Fruit fly (Drosophila melanogaster): ENCODE data around the gene Ubr3.

Ubr3 gene

DNA sequence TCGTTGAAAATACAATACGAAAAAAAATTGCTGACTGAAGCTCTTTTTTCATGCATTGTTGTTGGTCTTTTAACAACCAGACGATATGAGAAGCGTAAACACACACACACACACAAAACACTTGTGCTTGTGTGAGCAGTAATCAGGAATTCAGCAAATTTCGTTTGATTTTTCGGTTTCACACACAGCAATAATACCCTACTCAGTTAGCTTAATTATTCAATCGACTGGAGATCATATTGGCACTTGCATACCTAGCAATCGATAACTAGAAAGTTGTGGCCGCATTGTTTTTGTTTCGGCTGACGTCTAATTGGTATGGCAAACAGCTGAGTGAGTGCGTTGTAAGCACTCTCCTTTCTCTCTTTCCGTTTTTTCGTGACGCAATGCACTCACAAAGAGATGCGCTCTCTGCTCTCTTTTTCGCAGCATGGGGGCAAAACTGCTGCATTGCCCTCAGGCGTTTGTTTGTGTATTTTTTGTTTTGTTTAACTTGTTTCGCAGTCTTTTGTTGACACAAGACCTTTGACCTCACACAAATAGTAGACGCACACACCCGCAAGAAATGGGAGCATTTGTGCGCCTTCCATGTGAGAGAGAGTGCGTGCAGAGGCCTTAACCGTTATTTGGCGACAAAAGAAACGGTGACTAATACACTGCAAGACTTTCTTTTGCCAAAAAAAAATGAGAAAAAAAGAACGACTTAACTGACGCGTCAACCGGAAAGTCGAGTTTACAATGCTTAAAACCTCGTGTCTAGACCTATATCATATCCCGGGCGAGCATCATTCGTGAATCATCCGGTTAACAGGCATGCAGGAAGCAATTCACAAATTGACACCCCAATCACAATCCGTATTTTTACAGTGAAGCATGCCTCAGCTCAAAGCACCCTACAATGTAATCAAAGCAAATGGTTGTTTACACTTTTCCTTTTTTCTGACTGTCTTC lies 9.4 kb downstream of the Ubr3 start (continued):
- TF ChIP-seq CG7786 (GFP tag; optimal IDR thresholded peaks at IDR 0.05): peak; percentile 22
- TF ChIP-seq BtbVII (GFP tag; optimal IDR thresholded peaks at IDR 0.05): no peak
- peak; percentile 8 for TF ChIP-seq dmrt11E (tag; optimal IDR thresholded peaks at IDR 0.05)
- TF ChIP-seq GATAe (GFP tag; conservative IDR thresholded peaks at IDR 0.05): no peak
- peak in 1 of 2 experiments; percentile 54 for TF ChIP-seq crp (GFP tag; optimal IDR thresholded peaks at IDR 0.05)
- TF ChIP-seq phol (tag; optimal IDR thresholded peaks at IDR 0.05): peak; percentile 26
- peak; percentile 27 for TF ChIP-seq Hmr (GFP tag; optimal IDR thresholded peaks at IDR 0.05)
- TF ChIP-seq CG34422 (GFP tag; IDR thresholded peaks at IDR 0.05): no peak
- TF ChIP-seq Gug (GFP tag; IDR thresholded peaks at IDR 0.05): no peak
- TF ChIP-seq seq (GFP tag; IDR thresholded peaks at IDR 0.05): no peak
- TF ChIP-seq ara (GFP tag; IDR thresholded peaks at IDR 0.05): no peak
- no peak for TF ChIP-seq CG7372 (GFP tag; IDR thresholded peaks at IDR 0.05)
- no peak for TF ChIP-seq CG2875 (GFP tag; optimal IDR thresholded peaks at IDR 0.05)
- no peak for TF ChIP-seq otp (GFP tag; IDR thresholded peaks at IDR 0.05)
- TF ChIP-seq gfzf (GFP tag; optimal IDR thresholded peaks at IDR 0.05): no peak
- no peak for TF ChIP-seq Stat92E (GFP tag; optimal IDR thresholded peaks at IDR 0.05)
- TF ChIP-seq HmgD (GFP tag; optimal IDR thresholded peaks at IDR 0.05): peak; percentile 1
- 0 out of 2 replicates have a peak, but pooled peaks have one; percentile 19 for TF ChIP-seq sna (GFP tag; IDR thresholded peaks at IDR 0.05; ENCODE audit: partially characterized antibody)
- no peak for TF ChIP-seq CG10654 (GFP tag; optimal IDR thresholded peaks at IDR 0.05)
- no peak for TF ChIP-seq tap (tag; optimal IDR thresholded peaks at IDR 0.05)
- no peak for TF ChIP-seq HLHmδ (GFP tag; optimal IDR thresholded peaks at IDR 0.05)
- TF ChIP-seq Dek (tag; optimal IDR thresholded peaks at IDR 0.05): no peak
- no peak for TF ChIP-seq CG1529 (GFP tag; optimal IDR thresholded peaks at IDR 0.05)
- TF ChIP-seq CG15269 (tag; optimal IDR thresholded peaks at IDR 0.05): peak; percentile 11
- 0 out of 2 replicates have a peak, but pooled peaks have one; percentile 33 for TF ChIP-seq Xrp1 (GFP tag; IDR thresholded peaks at IDR 0.05)
- 0 out of 3 replicates have a peak, but pooled peaks have one; percentile 26 for TF ChIP-seq Dbx (GFP tag; IDR thresholded peaks at IDR 0.05)
- no peak for TF ChIP-seq Ada2b (GFP tag; IDR thresholded peaks at IDR 0.05)
- no peak for TF ChIP-seq hkb (optimal IDR thresholded peaks at IDR 0.05)
- TF ChIP-seq hkb (GFP tag; IDR thresholded peaks at IDR 0.05): no peak; the same call in 1 of the 2 replicates
- no peak for TF ChIP-seq CG42726 (GFP tag; IDR thresholded peaks at IDR 0.05; ENCODE audit: partially characterized antibody)
- no peak for TF ChIP-seq Dfd (GFP tag; optimal IDR thresholded peaks at IDR 0.05)
- TF ChIP-seq Blimp-1 (GFP tag; optimal IDR thresholded peaks at IDR 0.05): peak; percentile 42
- no peak for TF ChIP-seq dm (GFP tag; optimal IDR thresholded peaks at IDR 0.05)
- TF ChIP-seq oc (tag; optimal IDR thresholded peaks at IDR 0.05): peak; percentile 6
- TF ChIP-seq bab2 (GFP tag; optimal IDR thresholded peaks at IDR 0.05): peak; percentile 22
- no peak for TF ChIP-seq CG6765 (GFP tag; optimal IDR thresholded peaks at IDR 0.05)
- TF ChIP-seq Ptx1 (GFP tag; IDR thresholded peaks at IDR 0.05): peak; percentile 50
- TF ChIP-seq Ets97D (GFP tag; optimal IDR thresholded peaks at IDR 0.05): no peak
- no peak for TF ChIP-seq gcm (GFP tag; optimal IDR thresholded peaks at IDR 0.05)
- TF ChIP-seq aop (GFP tag; IDR thresholded peaks at IDR 0.05): no peak
- no peak for TF ChIP-seq CrebB (tag; optimal IDR thresholded peaks at IDR 0.05)
- TF ChIP-seq chn (GFP tag; optimal IDR thresholded peaks at IDR 0.05): peak; percentile 31
- TF ChIP-seq bigmax (GFP tag; optimal IDR thresholded peaks at IDR 0.05): no peak
- no peak for TF ChIP-seq CG4404 (GFP tag; IDR thresholded peaks at IDR 0.05)
- no peak for TF ChIP-seq ham (GFP tag; IDR thresholded peaks at IDR 0.05)
- no peak for TF ChIP-seq ci (GFP tag; IDR thresholded peaks at IDR 0.05)
- peak; percentile 1 for TF ChIP-seq ewg (GFP tag; optimal IDR thresholded peaks at IDR 0.05)
- peak; percentile 3 for TF ChIP-seq CG10209 (GFP tag; optimal IDR thresholded peaks at IDR 0.05)

All from whole organism, embryonic.